Worm (Caenorhabditis elegans): ENCODE data around the gene ZC116.1.
A peak's percentile ranks its signal among the peaks of the same experiment; 100 is the strongest.

Gene ZC116.1

DNA sequence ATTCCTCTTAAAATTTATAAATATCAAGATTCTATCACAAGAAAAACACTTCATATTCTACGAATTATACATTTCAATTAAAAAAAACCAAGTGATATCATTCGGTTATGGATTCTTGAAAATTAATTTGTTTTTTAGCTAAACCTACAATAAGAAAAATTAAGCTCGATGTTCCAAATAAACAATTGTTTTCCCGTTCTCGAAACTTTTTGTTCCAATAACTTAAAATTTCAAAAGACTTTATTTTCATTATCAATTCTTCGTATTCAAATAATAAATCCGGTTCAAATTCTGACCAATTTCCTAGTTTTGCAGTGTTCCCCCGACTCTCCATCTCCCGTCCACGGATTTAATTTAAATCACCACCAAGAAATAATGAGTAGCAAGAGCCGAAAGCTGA lies 30.3 kb upstream of the ZC116.1 start, which contains the start of gene E02A10.3:
Gene E02A10.3 (plus strand): TSS at position 301 of the 400 bp plus-strand sequence.
- no peak for TF ChIP-seq bed-3 (GFP tag; optimal IDR thresholded peaks at IDR 0.05)
- TF ChIP-seq lin-32 (GFP tag; optimal IDR thresholded peaks at IDR 0.05), result no peak
- TF ChIP-seq elt-3 (tag; optimal IDR thresholded peaks at IDR 0.05), result no peak
- TF ChIP-seq unc-120 (tag; optimal IDR thresholded peaks at IDR 0.05; ENCODE audit: poor library complexity, severe bottlenecking), result no peak
- TF ChIP-seq nhr-2 (tag; optimal IDR thresholded peaks at IDR 0.05), result no peak
- TF ChIP-seq zip-8 (tag; optimal IDR thresholded peaks at IDR 0.05), result no peak

DNA sequence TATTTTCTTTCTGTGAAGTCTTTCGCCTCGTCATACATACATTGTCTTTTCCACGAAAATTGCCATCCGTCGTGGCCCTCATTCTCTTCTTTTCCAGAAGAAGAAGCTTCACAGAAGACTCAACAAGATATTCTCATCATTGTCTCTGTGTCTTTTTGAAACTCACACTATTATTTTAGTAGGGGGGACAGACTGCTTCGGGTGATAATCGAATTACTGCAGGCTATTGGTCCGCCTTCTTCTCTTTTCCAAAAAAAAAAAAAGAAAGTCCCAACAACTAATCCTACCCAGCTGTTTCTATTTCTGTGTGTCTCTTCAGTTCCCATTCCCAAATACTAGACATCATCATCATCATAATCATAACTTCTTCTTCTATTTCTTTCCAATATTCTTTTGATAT lies 26.2 kb upstream of the ZC116.1 start:
- no peak for TF ChIP-seq sptf-1 (tag; optimal IDR thresholded peaks at IDR 0.05)
- no peak for TF ChIP-seq pha-4 (tag; optimal IDR thresholded peaks at IDR 0.05)
- TF ChIP-seq mab-5 (tag; optimal IDR thresholded peaks at IDR 0.05), result no peak
- no peak for TF ChIP-seq ham-2 (GFP tag; optimal IDR thresholded peaks at IDR 0.05)
- no peak for TF ChIP-seq tbx-8 (GFP tag; optimal IDR thresholded peaks at IDR 0.05)
- peak; percentile 94 for TF ChIP-seq ces-1 (GFP tag; optimal IDR thresholded peaks at IDR 0.05)
- TF ChIP-seq ceh-83 (GFP tag; optimal IDR thresholded peaks at IDR 0.05), result no peak

DNA sequence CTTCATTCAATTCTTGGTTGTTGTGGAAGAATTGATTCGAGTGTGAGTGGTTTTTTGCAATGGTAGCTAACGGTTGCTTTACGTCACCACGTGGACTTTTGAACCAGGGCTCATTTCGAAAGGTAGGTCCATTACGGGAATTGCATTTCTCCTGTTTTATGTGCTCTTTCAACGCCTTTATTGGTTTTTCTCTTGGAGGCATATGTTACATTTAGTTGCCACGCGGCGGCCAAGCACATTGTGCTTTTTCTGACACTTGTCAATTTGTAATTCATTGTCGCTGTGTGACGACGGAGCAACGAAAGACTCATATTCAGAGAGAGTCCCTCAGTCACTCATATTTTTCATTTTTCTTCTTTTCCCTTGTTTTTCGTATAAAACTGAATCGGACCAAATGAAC lies 24.9 kb upstream of the ZC116.1 start:
- no peak for TF ChIP-seq drap-1 (GFP tag; optimal IDR thresholded peaks at IDR 0.05)
- TF ChIP-seq lin-32 (GFP tag; optimal IDR thresholded peaks at IDR 0.05), result no peak
- TF ChIP-seq sptf-1 (tag; optimal IDR thresholded peaks at IDR 0.05), result no peak
- no peak for TF ChIP-seq ceh-39 (tag; optimal IDR thresholded peaks at IDR 0.05)
- TF ChIP-seq nhr-28 (tag; optimal IDR thresholded peaks at IDR 0.05), result no peak
- TF ChIP-seq ces-1 (GFP tag; optimal IDR thresholded peaks at IDR 0.05), result no peak

DNA sequence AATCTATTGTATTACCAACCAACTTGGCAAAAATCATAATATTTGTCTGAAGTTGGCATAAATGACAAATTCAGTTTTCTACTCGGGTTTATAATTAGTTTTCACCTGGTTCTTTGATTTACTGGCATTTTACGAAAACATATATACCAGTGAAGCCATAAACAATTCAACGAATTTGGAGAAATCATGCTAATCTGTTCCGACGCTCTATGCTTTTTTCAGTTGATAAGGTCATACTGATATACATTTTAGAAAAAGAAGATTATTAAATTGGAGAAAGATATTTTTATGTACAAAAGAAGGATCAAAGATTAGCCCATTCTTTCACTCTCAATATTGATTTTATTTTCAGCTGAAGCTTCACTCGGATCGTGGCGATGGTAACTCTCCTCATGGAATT lies 22.8 kb upstream of the ZC116.1 start:
- no peak for TF ChIP-seq drap-1 (GFP tag; optimal IDR thresholded peaks at IDR 0.05)
- TF ChIP-seq ceh-83 (GFP tag; optimal IDR thresholded peaks at IDR 0.05), result no peak
- no peak for TF ChIP-seq unc-62 (GFP tag; optimal IDR thresholded peaks at IDR 0.05)
- no peak for TF ChIP-seq snpc-4 (tag; optimal IDR thresholded peaks at IDR 0.05)
- TF ChIP-seq nhr-12 (tag; optimal IDR thresholded peaks at IDR 0.05), result no peak
- TF ChIP-seq cnd-1 (tag; optimal IDR thresholded peaks at IDR 0.05), result no peak
- TF ChIP-seq lsy-2 (tag; optimal IDR thresholded peaks at IDR 0.05), result no peak
- no peak for TF ChIP-seq ceh-39 (tag; optimal IDR thresholded peaks at IDR 0.05)
- no peak for TF ChIP-seq ztf-11 (tag; optimal IDR thresholded peaks at IDR 0.05)
- TF ChIP-seq ham-2 (GFP tag; optimal IDR thresholded peaks at IDR 0.05), result no peak
- TF ChIP-seq nhr-28 (tag; optimal IDR thresholded peaks at IDR 0.05), result no peak
- no peak for TF ChIP-seq elt-1 (tag; optimal IDR thresholded peaks at IDR 0.05; ENCODE audit: borderline replicate concordance, insufficient read depth)
- no peak for TF ChIP-seq bed-3 (GFP tag; optimal IDR thresholded peaks at IDR 0.05)
- TF ChIP-seq hlh-1 (tag; optimal IDR thresholded peaks at IDR 0.05), result no peak

DNA sequence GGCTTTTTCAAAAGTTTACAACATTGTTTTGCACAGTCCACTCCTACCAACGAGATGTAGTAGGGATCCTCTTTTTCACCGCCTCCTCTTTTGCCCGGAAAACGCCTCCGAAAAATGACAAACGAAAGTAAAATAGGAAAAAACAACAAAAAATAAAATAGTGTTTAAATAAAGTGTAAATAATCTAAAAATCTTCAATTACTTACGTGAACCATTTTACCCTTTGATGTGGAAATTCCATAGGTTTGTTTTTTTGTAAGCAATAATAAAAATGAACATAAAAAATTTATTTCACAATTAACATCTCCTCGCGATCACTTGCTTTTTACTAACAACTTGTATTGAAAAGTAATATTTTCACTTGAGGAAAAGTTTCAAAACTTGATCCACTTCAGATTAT lies 21.6 kb upstream of the ZC116.1 start, which contains the start of gene C14C10.1:
Gene C14C10.1 (plus strand): TSS at position 301 of the 400 bp plus-strand sequence.
- TF ChIP-seq nhr-2 (tag; optimal IDR thresholded peaks at IDR 0.05), result no peak
- TF ChIP-seq ceh-39 (tag; optimal IDR thresholded peaks at IDR 0.05), result no peak
- no peak for TF ChIP-seq hlh-1 (tag; optimal IDR thresholded peaks at IDR 0.05)
- TF ChIP-seq elt-1 (tag; optimal IDR thresholded peaks at IDR 0.05; ENCODE audit: borderline replicate concordance, insufficient read depth), result no peak
- no peak for TF ChIP-seq ceh-43 (GFP tag; optimal IDR thresholded peaks at IDR 0.05)
- TF ChIP-seq ceh-83 (GFP tag; optimal IDR thresholded peaks at IDR 0.05), result no peak
- TF ChIP-seq unc-120 (tag; optimal IDR thresholded peaks at IDR 0.05; ENCODE audit: poor library complexity, severe bottlenecking), result no peak
- TF ChIP-seq mep-1 (tag; optimal IDR thresholded peaks at IDR 0.05), result no peak
- no peak for TF ChIP-seq lin-13 (tag; optimal IDR thresholded peaks at IDR 0.05)
- TF ChIP-seq lsy-2 (tag; optimal IDR thresholded peaks at IDR 0.05), result no peak

DNA sequence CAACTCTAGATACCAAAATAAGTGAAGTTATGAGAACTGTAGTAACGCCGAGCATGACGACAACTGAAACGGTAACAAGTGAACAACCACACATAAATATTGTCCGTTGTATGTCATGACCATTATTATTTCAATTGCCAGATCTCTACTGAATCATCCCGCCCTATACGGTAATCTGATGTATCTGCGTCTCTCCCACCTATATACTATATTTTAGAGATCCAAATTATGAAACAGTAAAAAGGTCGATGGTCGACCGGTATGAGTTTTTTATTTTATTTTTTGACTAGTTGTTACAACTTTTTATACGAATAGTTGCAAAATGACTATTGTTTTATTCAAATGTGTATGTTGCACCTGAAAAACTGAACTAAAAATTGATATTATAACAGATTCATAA lies 19.0 kb upstream of the ZC116.1 start, which contains the start of gene ttr-43:
Gene ttr-43 (minus strand): TSS at position 101 of the 400 bp plus-strand sequence.
- TF ChIP-seq pha-4 (tag; optimal IDR thresholded peaks at IDR 0.05) (no peak), M03D4.4 (tag; optimal IDR thresholded peaks at IDR 0.05) (no peak), snpc-4 (tag; optimal IDR thresholded peaks at IDR 0.05) (no peak), sem-2 (GFP tag; optimal IDR thresholded peaks at IDR 0.05) (no peak)
